Worm (Caenorhabditis elegans): ENCODE data around the gene hsp-60.

- no peak for TF ChIP-seq nhr-28 (tag; optimal IDR thresholded peaks at IDR 0.05)
- no peak for TF ChIP-seq mab-5 (tag; optimal IDR thresholded peaks at IDR 0.05)
- TF ChIP-seq snpc-4 (tag; optimal IDR thresholded peaks at IDR 0.05): no peak
- no peak for TF ChIP-seq mls-2 (tag; optimal IDR thresholded peaks at IDR 0.05)
- no peak for TF ChIP-seq unc-39 (tag; optimal IDR thresholded peaks at IDR 0.05)
- no peak for TF ChIP-seq elt-1 (tag; optimal IDR thresholded peaks at IDR 0.05; ENCODE audit: borderline replicate concordance, insufficient read depth)
- no peak for TF ChIP-seq lin-32 (GFP tag; optimal IDR thresholded peaks at IDR 0.05)
Observed at ce11 chrIII:1622329-1622728, 2.8 kb downstream of the hsp-60 start.
